Worm (Caenorhabditis elegans): ENCODE data around the gene rnp-9.

The rnp-9 gene

DNA sequence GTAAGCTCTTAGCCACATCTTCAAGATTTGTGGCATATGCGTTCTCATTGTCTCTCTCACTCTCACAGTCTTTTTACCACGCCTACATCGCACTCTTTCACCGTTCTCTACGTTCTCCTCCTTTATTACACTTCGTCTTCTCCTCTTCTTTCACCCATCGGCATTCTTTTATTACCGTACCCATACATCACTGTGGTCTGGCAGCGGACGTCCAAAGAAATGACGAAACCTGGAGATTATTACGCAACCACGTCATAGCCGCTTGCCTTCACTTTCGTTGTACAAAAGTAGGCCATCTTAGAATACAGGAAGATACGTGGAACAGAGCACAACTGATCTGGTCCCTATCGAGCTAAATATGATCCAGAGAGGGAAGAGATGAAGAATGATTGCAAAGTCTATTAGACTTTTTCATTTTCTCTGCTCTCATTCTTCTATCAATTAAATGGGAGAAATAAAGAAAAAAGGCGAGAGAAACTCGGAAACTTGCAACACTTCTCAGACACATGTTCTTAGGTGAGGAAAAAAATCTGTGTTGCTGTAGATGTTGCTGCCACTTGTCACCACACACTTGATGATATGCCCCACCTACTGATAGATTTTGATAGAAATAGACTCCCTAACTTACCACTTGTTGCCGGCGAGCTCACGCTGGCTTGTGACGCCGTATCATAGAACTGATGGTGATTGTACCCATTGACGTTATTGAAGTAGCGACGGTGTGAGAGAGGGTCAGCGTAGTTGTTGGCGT lies 37.4 kb downstream of the rnp-9 start:
- no peak for TF ChIP-seq unc-62 (GFP tag; optimal IDR thresholded peaks at IDR 0.05)

DNA sequence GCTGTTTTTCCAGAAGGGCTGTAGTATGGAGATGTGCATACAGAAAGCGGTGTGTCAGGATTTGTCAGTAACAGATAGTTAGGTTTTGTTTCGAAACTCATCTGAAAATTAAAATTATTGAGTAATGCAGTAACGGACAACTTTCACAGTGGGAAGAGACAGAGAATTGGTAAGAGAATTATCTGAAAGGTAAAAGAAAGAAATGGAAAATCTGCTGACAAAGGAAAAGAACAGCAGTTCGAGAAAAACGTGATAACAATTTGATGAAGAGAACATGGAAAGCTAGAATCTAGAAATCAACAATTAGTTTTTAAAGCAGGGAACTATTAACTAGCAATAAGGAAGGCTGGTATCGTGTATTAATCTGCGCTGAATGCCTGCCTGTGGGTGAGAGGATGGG lies 38.2 kb downstream of the rnp-9 start, which contains the start of gene sex-1:
Gene sex-1 (minus strand): TSS at position 101 of the 400 bp plus-strand sequence.
- TF ChIP-seq unc-62 (GFP tag; optimal IDR thresholded peaks at IDR 0.05), result no peak

- no peak for TF ChIP-seq unc-62 (GFP tag; optimal IDR thresholded peaks at IDR 0.05)
These were observed 38.9 kb downstream of the rnp-9 start for ce11 chrX:10206008-10206407.

ce11 chrX:10208481-10208880 lies 41.4 kb downstream of the rnp-9 start:
- no peak for TF ChIP-seq unc-62 (GFP tag; optimal IDR thresholded peaks at IDR 0.05)

- TF ChIP-seq unc-62 (GFP tag; optimal IDR thresholded peaks at IDR 0.05), result no peak
These were observed 45.4 kb downstream of the rnp-9 start, which contains the start of gene F44A6.3 for ce11 chrX:10212469-10212868. TSS of gene F44A6.3 (plus strand) at chrX:10212769.

DNA sequence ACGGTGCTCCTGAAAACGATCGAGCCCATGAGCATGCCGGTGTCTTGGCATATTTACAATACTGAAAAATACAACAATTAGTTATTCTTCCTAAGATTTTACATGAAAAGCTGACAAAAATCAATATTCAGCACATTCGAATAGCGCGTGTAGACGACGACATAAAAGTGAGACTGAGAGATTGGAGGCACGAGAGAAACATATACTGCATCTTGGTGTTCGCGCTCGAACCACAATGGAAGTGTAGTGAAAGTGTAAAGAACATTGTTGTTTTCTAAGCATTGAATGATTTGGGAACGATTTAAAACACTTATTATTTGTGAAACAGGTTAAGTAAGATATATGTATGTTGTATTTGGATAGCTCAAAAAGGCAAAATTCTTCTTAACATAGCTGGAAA lies 48.3 kb downstream of the rnp-9 start, which contains the start of gene F44A6.4:
Gene F44A6.4 (minus strand): TSS at position 67 of the 400 bp plus-strand sequence.
- no peak for TF ChIP-seq unc-62 (GFP tag; optimal IDR thresholded peaks at IDR 0.05)

DNA sequence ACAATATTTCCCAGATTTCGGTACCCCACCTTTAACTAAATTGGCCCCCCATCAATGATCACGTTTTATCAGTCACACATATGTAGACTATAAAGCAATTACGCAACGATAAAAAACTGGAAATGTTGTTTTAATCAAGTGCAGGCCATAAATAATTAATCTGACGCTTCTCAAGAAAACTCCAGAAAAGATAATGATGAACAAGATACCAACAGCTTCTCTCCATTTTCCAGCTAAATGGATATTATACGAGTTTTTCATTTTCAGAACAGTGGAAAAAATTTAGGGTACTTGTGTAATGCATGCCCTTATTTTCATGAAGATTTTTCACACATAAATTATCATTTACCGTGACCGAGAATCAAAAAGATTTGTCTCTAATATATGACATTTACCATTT lies 49.2 kb downstream of the rnp-9 start:
- TF ChIP-seq unc-62 (GFP tag; optimal IDR thresholded peaks at IDR 0.05), result no peak

ce11 chrX:10216857-10217256 lies 49.8 kb downstream of the rnp-9 start:
- TF ChIP-seq unc-62 (GFP tag; optimal IDR thresholded peaks at IDR 0.05), result no peak

- TF ChIP-seq unc-62 (GFP tag; optimal IDR thresholded peaks at IDR 0.05), result no peak
These were observed 51.7 kb downstream of the rnp-9 start, which contains the start of gene F44A6.5 for ce11 chrX:10218779-10219178. TSS of gene F44A6.5 (minus strand) at chrX:10218929.

ce11 chrX:10219184-10219705 lies 52.1 kb downstream of the rnp-9 start:
- TF ChIP-seq unc-62 (GFP tag; optimal IDR thresholded peaks at IDR 0.05), result no peak
